Worm (Caenorhabditis elegans) whole organism, midembryonic: Measurements from ENCODE around the gene fbxa-127.

ENCODE experiments used
- flt-1 ChIP-seq: fragments of 200-800 bp; sonication (Bioruptor generic); IDR thresholded peaks from 2 replicates; pipeline ENCODE4 v1.3.6; 2022; ENCODE audit warnings: missing genetic modification characterization, missing compliant biosample characterization
- med-1 ChIP-seq: sonication (generic microtip); optimal IDR thresholded peaks from 2 replicates; lab custom pipeline; 2017; ENCODE audit warnings: missing genetic modification characterization, mild to moderate bottlenecking, missing compliant biosample characterization, antibody characterized with exemption, missing genetic modification reagents; ENCODE audit not compliant: insufficient read depth

DNA sequence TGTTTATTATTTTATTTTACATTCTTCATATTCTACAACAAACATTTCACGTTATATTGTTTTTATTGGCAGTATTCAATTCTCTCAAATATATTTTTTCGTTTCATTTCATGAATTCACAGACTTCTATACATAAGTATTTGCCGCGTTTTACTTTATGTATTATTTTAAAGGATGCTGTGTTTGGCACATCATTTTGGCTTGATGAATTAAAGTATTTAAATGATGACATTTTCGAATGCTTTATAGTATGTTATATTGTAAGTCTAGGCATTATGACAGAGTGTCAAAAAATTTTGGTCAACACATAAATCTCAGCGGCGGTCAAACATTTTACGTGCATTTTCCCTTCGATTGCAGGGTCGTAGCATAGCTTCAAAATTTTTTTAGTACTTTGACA lies 33.0 kb upstream of the fbxa-127 start:
- TF ChIP-seq med-1 (no peak), flt-1 (GFP tag; lab: Robert Waterston, UW) (no peak)
